Worm (Caenorhabditis elegans): ENCODE measurements around the gene sptl-2.

- TF ChIP-seq dao-5 (tag; optimal IDR thresholded peaks at IDR 0.05) (no peak), him-1 (tag; optimal IDR thresholded peaks at IDR 0.05) (no peak), W03F9.2 (tag; optimal IDR thresholded peaks at IDR 0.05) (no peak)
These were observed 12.0 kb upstream of the sptl-2 start, which contains the start of gene Y97E10AR.8 for ce11 chrV:8005000-8005399.

Measured in whole organism, L4/young adult.